Fruit fly (Drosophila melanogaster) whole organism, embryonic: Measurements from ENCODE around the gene CG31804.

Experiments used
- Atf6 ChIP-seq: fragments of 200-800 bp; sonication (Bioruptor generic); IDR thresholded peaks from 2 replicates; pipeline ENCODE4 v1.3.6; 2022; ENCODE audit warnings: missing biosample characterization, missing genetic modification characterization
- B-H1 ChIP-seq: fragments of 200-800 bp; sonication (Bioruptor generic); IDR thresholded peaks from 3 replicates; pipeline ENCODE4 v1.3.6; 2022; ENCODE audit warnings: missing biosample characterization, missing genetic modification characterization
- CG10321 ChIP-seq: fragments of 200-800 bp; sonication (Bioruptor generic); IDR thresholded peaks from 2 replicates; pipeline ENCODE4 v1.3.6; 2022; ENCODE audit warnings: missing biosample characterization, missing genetic modification characterization
- CG10462 ChIP-seq: fragments of 200-800 bp; sonication (Bioruptor generic); optimal IDR thresholded peaks from 2 replicates; lab custom pipeline; 2016; ENCODE audit warnings: missing biosample characterization, missing genetic modification characterization
- CG11696 ChIP-seq: fragments of 200-800 bp; sonication (Bioruptor generic); IDR thresholded peaks from 2 replicates; pipeline ENCODE4 v1.3.6; 2022; ENCODE audit warnings: missing biosample characterization, missing genetic modification characterization
- CG12236 ChIP-seq: fragments of 200-800 bp; sonication (Bioruptor generic); optimal IDR thresholded peaks from 2 replicates; lab custom pipeline; 2016; ENCODE audit warnings: missing biosample characterization, missing genetic modification characterization
- CG13123 ChIP-seq: fragments of 200-800 bp; sonication (Bioruptor generic); optimal IDR thresholded peaks from 2 replicates; lab custom pipeline; 2016; ENCODE audit warnings: missing biosample characterization, missing genetic modification characterization
- CG1647 ChIP-seq: fragments of 200-800 bp; sonication (Bioruptor generic); optimal IDR thresholded peaks from 3 replicates; lab custom pipeline; 2016; ENCODE audit warnings: missing biosample characterization, missing genetic modification characterization
- CG16779 ChIP-seq: fragments of 200-800 bp; sonication (Bioruptor generic); IDR thresholded peaks from 2 replicates; pipeline ENCODE4 v1.3.6; 2022; ENCODE audit warnings: missing biosample characterization, missing genetic modification characterization
- CG16863 ChIP-seq: fragments of 200-800 bp; sonication (Bioruptor generic); optimal IDR thresholded peaks from 3 replicates; lab custom pipeline; 2016; ENCODE audit warnings: missing biosample characterization, missing genetic modification characterization
- CG17359 ChIP-seq: fragments of 200-800 bp; sonication (Bioruptor generic); optimal IDR thresholded peaks from 3 replicates; lab custom pipeline; 2018; ENCODE audit warnings: missing biosample characterization, mild to moderate bottlenecking, missing genetic modification characterization, moderate library complexity
- CG17385 ChIP-seq: fragments of 200-800 bp; sonication (Bioruptor generic); optimal IDR thresholded peaks from 3 replicates; lab custom pipeline; 2018; ENCODE audit warnings: missing biosample characterization, mild to moderate bottlenecking, missing genetic modification characterization
- CG30020 ChIP-seq: fragments of 200-800 bp; optimal IDR thresholded peaks from 2 replicates; lab custom pipeline; 2019; ENCODE audit warnings: missing biosample characterization, mild to moderate bottlenecking, missing genetic modification characterization, moderate library complexity
- CG30431 ChIP-seq: fragments of 200-800 bp; sonication (Bioruptor generic); optimal IDR thresholded peaks from 2 replicates; lab custom pipeline; 2017; ENCODE audit warnings: missing biosample characterization, missing genetic modification characterization
- CG43689 ChIP-seq: fragments of 200-800 bp; sonication (Bioruptor generic); IDR thresholded peaks from 2 replicates; pipeline ENCODE4 v1.3.6; 2022; ENCODE audit warnings: missing biosample characterization, missing genetic modification characterization
- CG7928 ChIP-seq: fragments of 200-800 bp; sonication (Bioruptor generic); optimal IDR thresholded peaks from 2 replicates; lab custom pipeline; 2017; ENCODE audit warnings: missing biosample characterization, mild to moderate bottlenecking, missing genetic modification characterization
- CG8765 ChIP-seq: fragments of 200-800 bp; sonication (Bioruptor generic); IDR thresholded peaks from 2 replicates; pipeline ENCODE4 v1.3.6; 2022; ENCODE audit warnings: missing biosample characterization, missing genetic modification characterization
- CG8944 ChIP-seq: fragments of 200-800 bp; sonication (Bioruptor generic); optimal IDR thresholded peaks from 3 replicates; lab custom pipeline; 2016; ENCODE audit warnings: missing biosample characterization, missing genetic modification characterization
- Doc3 ChIP-seq: fragments of 200-800 bp; sonication (Bioruptor generic); IDR thresholded peaks from 3 replicates; pipeline ENCODE4 v1.3.6; 2022; ENCODE audit warnings: missing biosample characterization, missing genetic modification characterization; ENCODE audit not compliant: partially characterized antibody
- Dp ChIP-seq: fragments of 200-800 bp; sonication (Bioruptor generic); optimal IDR thresholded peaks from 2 replicates; lab custom pipeline; 2018; ENCODE audit warnings: missing biosample characterization, mild to moderate bottlenecking, missing genetic modification characterization, moderate library complexity
- E2f2 ChIP-seq: fragments of 200-800 bp; sonication (Bioruptor generic); IDR thresholded peaks from 2 replicates; pipeline ENCODE4 v1.3.6; 2022; ENCODE audit warnings: missing biosample characterization, missing genetic modification characterization
- Eip74EF ChIP-seq, 2 experiments: fragments of 200-800 bp in 1 of 2; fragments of >200 bp in 1 of 2; sonication (Bioruptor generic) in 1 of 2; optimal IDR thresholded peaks; 2 replicates each; lab custom pipeline; 2017 to 2019; ENCODE audit warnings: missing biosample characterization in 2 of 2, missing genetic modification characterization in 2 of 2, mild to moderate bottlenecking in 1 of 2, moderate library complexity in 1 of 2
- Ets97D ChIP-seq: fragments of 200-800 bp; sonication (Bioruptor generic); optimal IDR thresholded peaks from 3 replicates; lab custom pipeline; 2016; ENCODE audit warnings: missing biosample characterization, missing genetic modification characterization
- GATAe ChIP-seq: fragments of 200-800 bp; sonication (Bioruptor generic); conservative IDR thresholded peaks from 2 replicates; pipeline ENCODE4 v1.3.6; 2022; ENCODE audit warnings: missing biosample characterization, missing genetic modification characterization
- Gug ChIP-seq: fragments of 200-800 bp; sonication (Bioruptor generic); IDR thresholded peaks from 4 replicates; pipeline ENCODE4 v1.3.6; 2022; ENCODE audit warnings: missing biosample characterization, missing genetic modification characterization
- Lhr ChIP-seq: fragments of 200-800 bp; sonication (Bioruptor generic); optimal IDR thresholded peaks from 3 replicates; lab custom pipeline; 2017; ENCODE audit warnings: mild to moderate bottlenecking, missing biosample characterization, missing genetic modification reagents, missing genetic modification characterization
- Nf-YB ChIP-seq: fragments of 200-800 bp; sonication (Bioruptor generic); optimal IDR thresholded peaks from 3 replicates; lab custom pipeline; 2019; ENCODE audit warnings: missing biosample characterization, mild to moderate bottlenecking, missing genetic modification characterization, moderate library complexity
- PHDP ChIP-seq: fragments of 200-800 bp; sonication (Bioruptor generic); optimal IDR thresholded peaks from 3 replicates; lab custom pipeline; 2018; ENCODE audit warnings: missing biosample characterization, mild to moderate bottlenecking, missing genetic modification characterization, moderate library complexity
- Ptx1 ChIP-seq: fragments of 200-800 bp; sonication (Bioruptor generic); IDR thresholded peaks from 2 replicates; pipeline ENCODE4 v1.3.6; 2022; ENCODE audit warnings: missing biosample characterization, missing genetic modification characterization
- Side ChIP-seq: fragments of 200-800 bp; sonication (Bioruptor generic); optimal IDR thresholded peaks from 2 replicates; lab custom pipeline; 2016; ENCODE audit warnings: missing biosample characterization, missing genetic modification characterization
- Tbp ChIP-seq: fragments of >200 bp; optimal IDR thresholded peaks from 2 replicates; lab custom pipeline; 2018; ENCODE audit warnings: missing biosample characterization, missing genetic modification characterization
- al ChIP-seq: fragments of 200-800 bp; sonication (Bioruptor generic); IDR thresholded peaks from 2 replicates; pipeline ENCODE4 v1.3.6; 2022; ENCODE audit warnings: missing biosample characterization, missing genetic modification characterization
- ash1 ChIP-seq: fragments of 200-800 bp; sonication (Bioruptor generic); optimal IDR thresholded peaks from 2 replicates; lab custom pipeline; 2018; ENCODE audit warnings: missing biosample characterization, mild to moderate bottlenecking, missing genetic modification characterization
- chn ChIP-seq: fragments of 200-800 bp; sonication (Bioruptor generic); optimal IDR thresholded peaks from 2 replicates; lab custom pipeline; 2016; ENCODE audit warnings: missing biosample characterization, missing genetic modification characterization
- crol ChIP-seq: fragments of 200-800 bp; sonication (Bioruptor generic); IDR thresholded peaks from 2 replicates; pipeline ENCODE4 v1.3.6; 2022; ENCODE audit warnings: missing biosample characterization, missing genetic modification characterization
- disco-r ChIP-seq: fragments of 200-800 bp; sonication (Bioruptor generic); optimal IDR thresholded peaks from 2 replicates; lab custom pipeline; 2016; ENCODE audit warnings: missing biosample characterization, missing genetic modification characterization
- dmrt11E ChIP-seq: fragments of 200-800 bp; sonication (Bioruptor generic); optimal IDR thresholded peaks from 3 replicates; lab custom pipeline; 2018; ENCODE audit warnings: missing biosample characterization, mild to moderate bottlenecking, missing genetic modification characterization, moderate library complexity
- ftz-f1 ChIP-seq: fragments of 200-800 bp; sonication (Bioruptor generic); optimal IDR thresholded peaks from 2 replicates; lab custom pipeline; 2016; ENCODE audit warnings: missing biosample characterization, missing genetic modification characterization
- ham ChIP-seq: fragments of 200-800 bp; sonication (Bioruptor generic); IDR thresholded peaks from 2 replicates; pipeline ENCODE4 v1.3.6; 2022; ENCODE audit warnings: missing biosample characterization, missing genetic modification characterization
- kni ChIP-seq: fragments of 200-800 bp; sonication (Bioruptor generic); optimal IDR thresholded peaks from 3 replicates; lab custom pipeline; 2017; ENCODE audit warnings: mild to moderate bottlenecking, missing biosample characterization, missing genetic modification reagents, missing genetic modification characterization
- nmo ChIP-seq: fragments of 200-800 bp; sonication (Bioruptor generic); optimal IDR thresholded peaks from 2 replicates; lab custom pipeline; 2018; ENCODE audit warnings: missing biosample characterization, mild to moderate bottlenecking, missing genetic modification characterization, moderate library complexity
- oc ChIP-seq: fragments of 200-800 bp; sonication (Bioruptor generic); optimal IDR thresholded peaks from 2 replicates; lab custom pipeline; 2018; ENCODE audit warnings: missing biosample characterization, mild to moderate bottlenecking, missing genetic modification characterization, moderate library complexity
- otp ChIP-seq: fragments of 200-800 bp; sonication (Bioruptor generic); IDR thresholded peaks from 3 replicates; pipeline ENCODE4, ENCODE4 v1.3.6; 2022; ENCODE audit warnings: missing biosample characterization, missing genetic modification characterization
- p53 ChIP-seq: fragments of 200-800 bp; sonication (Bioruptor generic); optimal IDR thresholded peaks from 2 replicates; lab custom pipeline; 2016; ENCODE audit warnings: missing biosample characterization, missing genetic modification characterization
- phol ChIP-seq: fragments of 200-800 bp; sonication (Bioruptor generic); optimal IDR thresholded peaks from 3 replicates; lab custom pipeline; 2018; ENCODE audit warnings: missing biosample characterization, mild to moderate bottlenecking, missing genetic modification characterization, moderate library complexity
- psq ChIP-seq: fragments of 200-800 bp; sonication (Bioruptor generic); optimal IDR thresholded peaks from 2 replicates; lab custom pipeline; 2017; ENCODE audit warnings: missing biosample characterization, missing genetic modification characterization
- slou ChIP-seq: fragments of 200-800 bp; sonication (Bioruptor generic); optimal IDR thresholded peaks from 3 replicates; lab custom pipeline; 2016; ENCODE audit warnings: missing biosample characterization, missing genetic modification characterization
- vvl ChIP-seq: fragments of 200-800 bp; sonication (Bioruptor generic); IDR thresholded peaks from 2 replicates; pipeline ENCODE4 v1.3.6; 2022; ENCODE audit warnings: missing biosample characterization, missing genetic modification characterization
- zf30C ChIP-seq: fragments of 200-800 bp; sonication (Bioruptor generic); optimal IDR thresholded peaks from 3 replicates; lab custom pipeline; 2018; ENCODE audit warnings: missing biosample characterization, mild to moderate bottlenecking, missing genetic modification characterization
- zfh1 ChIP-seq: fragments of 200-800 bp; sonication (Bioruptor generic); IDR thresholded peaks from 3 replicates; pipeline ENCODE4 v1.3.6; 2022; ENCODE audit warnings: missing biosample characterization, missing genetic modification characterization

CG31804 gene

DNA sequence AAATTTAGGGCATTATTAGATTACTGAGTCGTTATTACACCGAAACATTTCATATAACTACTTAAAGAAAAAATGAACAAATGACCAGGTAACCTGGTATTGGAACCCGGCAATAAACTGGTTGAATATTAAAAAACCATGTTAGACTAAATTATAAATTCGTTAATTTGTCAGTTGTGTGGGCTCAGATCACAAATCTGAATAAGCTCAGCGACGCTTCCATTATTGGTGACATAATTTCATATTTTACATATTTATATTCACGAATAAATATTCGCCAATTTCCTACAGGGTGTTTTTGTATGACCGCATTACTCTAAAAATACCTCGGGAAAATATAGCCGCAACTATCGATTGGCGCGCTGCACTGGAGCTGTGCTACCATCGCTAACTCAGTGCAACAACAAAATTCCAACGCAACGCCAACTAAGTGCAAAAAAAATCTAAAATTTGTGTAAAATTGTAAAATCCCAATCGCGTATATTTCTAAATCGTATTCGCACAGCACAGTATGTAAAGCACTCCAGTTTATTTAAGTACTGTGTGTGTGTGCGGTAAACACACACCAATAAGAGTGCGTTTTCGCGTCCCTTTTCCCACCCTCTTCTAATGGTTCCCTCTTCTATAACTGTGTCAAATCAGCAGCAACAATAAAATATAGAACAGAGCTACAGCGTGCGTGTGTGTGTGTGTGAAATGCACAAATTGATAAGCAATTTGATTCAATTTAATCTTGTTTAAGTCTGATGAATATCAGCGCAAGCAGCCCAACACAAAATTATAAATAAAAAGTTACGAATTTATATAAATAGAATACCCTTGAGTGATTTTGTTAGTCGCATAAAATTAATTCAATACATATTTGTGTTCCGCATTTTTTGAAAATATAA, 21.3 kb downstream of the CG31804 start, which contains the start of gene CLIP-190 (continued):
- TF ChIP-seq CG8944 (GFP tag; lab: Kevin White, UChicago), result peak; percentile 25
- no peak for TF ChIP-seq B-H1 (GFP tag; lab: Robert Waterston, UW)
- TF ChIP-seq Lhr (GFP tag; lab: Kevin White, UChicago), result no peak
- TF ChIP-seq phol (tag; lab: Kevin White, UChicago), result peak; percentile 11
- no peak for TF ChIP-seq ham (GFP tag; lab: Robert Waterston, UW)
- TF ChIP-seq dmrt11E (tag; lab: Kevin White, UChicago), result no peak
- TF ChIP-seq ftz-f1, result no peak
- no peak for TF ChIP-seq vvl
- no peak for TF ChIP-seq p53 (GFP tag; lab: Kevin White, UChicago)
- TF ChIP-seq CG17359 (tag; lab: Kevin White, UChicago), result no peak
- TF ChIP-seq CG16779, result no peak
- no peak for TF ChIP-seq kni (GFP tag; lab: Kevin White, UChicago)
- TF ChIP-seq CG43689 (GFP tag; lab: Robert Waterston, UW), result no peak
- no peak for TF ChIP-seq CG7928 (GFP tag; lab: Kevin White, UChicago)
- TF ChIP-seq CG11696 (GFP tag; lab: Robert Waterston, UW), result no peak
- TF ChIP-seq nmo (GFP tag; lab: Kevin White, UChicago), result peak; percentile 58
- TF ChIP-seq Nf-YB (GFP tag; lab: Kevin White, UChicago), result no peak
- no peak for TF ChIP-seq Ptx1 (GFP tag; lab: Robert Waterston, UW)
- TF ChIP-seq CG30020 (tag; lab: Kevin White, UChicago), result no peak
- TF ChIP-seq Ets97D, result peak; percentile 27
- no peak for TF ChIP-seq otp (GFP tag; lab: Robert Waterston, UW)
- TF ChIP-seq CG8765, result no peak
- no peak for TF ChIP-seq Tbp
- no peak for TF ChIP-seq zfh1 (GFP tag; lab: Robert Waterston, UW)
- TF ChIP-seq CG16863 (GFP tag; lab: Kevin White, UChicago), result no peak
- TF ChIP-seq disco-r (GFP tag; lab: Kevin White, UChicago), result no peak
- TF ChIP-seq CG1647, result no peak
- no peak for TF ChIP-seq Side (GFP tag; lab: Kevin White, UChicago)
- TF ChIP-seq oc (tag; lab: Kevin White, UChicago), result no peak
- TF ChIP-seq slou (GFP tag; lab: Kevin White, UChicago), result no peak
- no peak for TF ChIP-seq CG12236 (GFP tag; lab: Kevin White, UChicago)
- peak in 1 of 2 experiments; percentile 63 for TF ChIP-seq Eip74EF (GFP tag; optimal IDR thresholded peaks at IDR 0.05; lab: Kevin White, UChicago)
- no peak for TF ChIP-seq CG13123 (GFP tag; lab: Kevin White, UChicago)
- TF ChIP-seq crol (GFP tag; lab: Robert Waterston, UW), result peak; percentile 81
- TF ChIP-seq CG17385, result no peak
- TF ChIP-seq psq (GFP tag; lab: Kevin White, UChicago), result no peak
- no peak for TF ChIP-seq CG10321 (GFP tag; lab: Robert Waterston, UW)
- TF ChIP-seq GATAe (GFP tag; lab: Robert Waterston, UW), result no peak
- TF ChIP-seq Atf6 (GFP tag; lab: Robert Waterston, UW), result no peak
- no peak for TF ChIP-seq al (GFP tag; lab: Robert Waterston, UW)
- no peak for TF ChIP-seq CG10462 (GFP tag; lab: Kevin White, UChicago)
- TF ChIP-seq zf30C (GFP tag; lab: Kevin White, UChicago), result no peak
- TF ChIP-seq PHDP (tag; lab: Kevin White, UChicago), result no peak
- TF ChIP-seq Gug (GFP tag; lab: Robert Waterston, UW), result peak; percentile 44; the same call in 1 of the 4 replicates
- TF ChIP-seq ash1 (GFP tag; lab: Kevin White, UChicago), result no peak
- peak; percentile 29 for TF ChIP-seq chn (GFP tag; lab: Kevin White, UChicago)
- peak; percentile 1 for TF ChIP-seq E2f2 (GFP tag; lab: Robert Waterston, UW)
- TF ChIP-seq Dp (GFP tag; lab: Kevin White, UChicago), result peak; percentile 58
- TF ChIP-seq Doc3 (GFP tag; lab: Robert Waterston, UW), result peak; percentile 39; the same call in 1 of the 3 replicates
- TF ChIP-seq CG30431 (GFP tag; lab: Kevin White, UChicago), result no peak
